Worm (Caenorhabditis elegans): Measurements from ENCODE around the gene Y72A10A.1.

DNA sequence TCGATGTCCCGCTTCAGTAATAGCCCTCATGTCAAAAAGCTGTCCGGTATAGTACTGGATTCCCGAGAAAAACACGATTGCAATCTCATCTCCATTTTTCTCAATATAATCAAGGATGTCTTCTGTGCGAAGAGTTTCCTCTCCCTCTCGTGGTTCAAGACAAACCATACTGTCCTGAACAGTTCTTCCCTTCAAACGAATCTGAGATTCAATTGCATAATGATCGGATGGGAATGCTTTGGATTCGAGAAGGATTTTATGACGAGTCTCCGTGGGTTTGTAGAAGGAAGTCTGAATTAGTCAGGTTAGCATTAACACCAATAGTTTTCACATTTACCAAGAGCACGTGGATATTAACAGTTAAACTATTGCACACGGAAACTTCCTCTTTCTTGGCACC is 30.2 kb downstream of the Y72A10A.1 start:
- no peak for TF ChIP-seq rnt-1 (tag; optimal IDR thresholded peaks at IDR 0.05)
- TF ChIP-seq pqm-1 (tag; optimal IDR thresholded peaks at IDR 0.05) = no peak
- TF ChIP-seq tbx-2 (tag; optimal IDR thresholded peaks at IDR 0.05) = no peak
- no peak for TF ChIP-seq egl-27 (tag; optimal IDR thresholded peaks at IDR 0.05)
- no peak for TF ChIP-seq nhr-11 (tag; optimal IDR thresholded peaks at IDR 0.05)
- TF ChIP-seq lin-15B (tag; optimal IDR thresholded peaks at IDR 0.05) = no peak
- TF ChIP-seq alr-1 (tag; optimal IDR thresholded peaks at IDR 0.05; ENCODE audit: borderline replicate concordance) = no peak
- no peak for TF ChIP-seq jun-1 (tag; optimal IDR thresholded peaks at IDR 0.05)
- no peak for TF ChIP-seq skn-1 (tag; optimal IDR thresholded peaks at IDR 0.05)
- no peak for TF ChIP-seq fkh-8 (tag; optimal IDR thresholded peaks at IDR 0.05)
- no peak for TF ChIP-seq elt-3 (tag; optimal IDR thresholded peaks at IDR 0.05)
- TF ChIP-seq zag-1 (tag; optimal IDR thresholded peaks at IDR 0.05) = no peak
- no peak for TF ChIP-seq ama-1 (optimal IDR thresholded peaks at IDR 0.05)

Data from whole organism, L1 larva.